Fruit fly (Drosophila melanogaster): ENCODE results near the gene CG3061.
A peak's percentile ranks its signal among the peaks of the same experiment; 100 is the strongest.

CG3061 gene

DNA sequence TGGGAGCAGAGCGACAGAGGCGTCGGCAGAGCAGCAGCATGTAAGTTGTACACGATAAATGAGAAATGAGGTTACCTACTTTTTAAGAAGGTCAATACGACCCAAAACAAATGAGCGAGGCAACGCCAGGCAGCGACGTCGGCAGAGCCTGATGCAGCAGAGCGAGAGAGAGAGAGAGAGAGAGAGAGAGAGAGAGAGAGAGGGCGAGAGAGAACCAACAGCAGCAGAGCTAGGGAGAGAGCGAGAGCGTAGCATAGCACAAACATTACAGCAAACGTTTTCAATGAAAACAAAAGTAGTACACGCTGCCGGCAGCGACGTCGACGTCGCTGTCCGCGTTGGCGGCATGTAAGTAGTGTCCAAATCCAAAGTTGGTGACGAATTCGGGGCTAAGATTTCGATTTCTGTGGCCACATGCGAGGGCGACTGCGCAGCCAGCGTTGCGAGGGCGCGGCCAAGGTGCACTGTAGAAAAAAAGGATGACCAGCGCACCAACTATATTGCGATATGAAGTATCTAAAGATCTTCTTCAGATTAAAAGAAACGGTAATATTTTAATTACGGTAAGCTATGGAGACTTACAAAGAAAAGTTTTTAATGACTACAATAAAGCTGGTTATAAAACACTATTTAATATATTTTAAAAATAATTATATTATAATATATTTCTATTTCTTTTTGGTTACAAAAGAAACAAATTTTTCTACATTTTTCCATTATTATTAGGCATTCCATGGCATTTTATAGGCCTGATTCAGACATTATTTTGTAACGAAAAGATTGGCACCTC is 14.3 kb upstream of the CG3061 start (continued):
- no peak for TF ChIP-seq fd102C (GFP tag; optimal IDR thresholded peaks at IDR 0.05)
- TF ChIP-seq ATbp (GFP tag; optimal IDR thresholded peaks at IDR 0.05), result peak; percentile 81
- no peak for TF ChIP-seq CG7987 (GFP tag; optimal IDR thresholded peaks at IDR 0.05)
- peak; percentile 85 for TF ChIP-seq ewg (GFP tag; optimal IDR thresholded peaks at IDR 0.05)
- no peak for TF ChIP-seq pzg (GFP tag; optimal IDR thresholded peaks at IDR 0.05)
- TF ChIP-seq CG8944 (GFP tag; optimal IDR thresholded peaks at IDR 0.05), result peak; percentile 4
- peak; percentile 77 for TF ChIP-seq CG6765 (GFP tag; optimal IDR thresholded peaks at IDR 0.05)
- TF ChIP-seq ac (GFP tag; optimal IDR thresholded peaks at IDR 0.05), result no peak
- peak; percentile 92 for TF ChIP-seq CG8478 (optimal IDR thresholded peaks at IDR 0.05)
- TF ChIP-seq Dfd (GFP tag; optimal IDR thresholded peaks at IDR 0.05), result no peak
- peak; percentile 79 for TF ChIP-seq tio (GFP tag; optimal IDR thresholded peaks at IDR 0.05)
- TF ChIP-seq CG10147 (GFP tag; optimal IDR thresholded peaks at IDR 0.05), result peak; percentile 69
- TF ChIP-seq CG11504 (tag; optimal IDR thresholded peaks at IDR 0.05), result peak; percentile 94
- peak; percentile 68 for TF ChIP-seq Vsx1 (GFP tag; optimal IDR thresholded peaks at IDR 0.05)
- TF ChIP-seq CG7271 (tag; optimal IDR thresholded peaks at IDR 0.05), result peak; percentile 9
- peak; percentile 87 for TF ChIP-seq az2 (GFP tag; optimal IDR thresholded peaks at IDR 0.05)
- no peak for TF ChIP-seq HLH4C (GFP tag; IDR thresholded peaks at IDR 0.05; ENCODE audit: partially characterized antibody)
- peak; percentile 88 for TF ChIP-seq CG34422 (GFP tag; IDR thresholded peaks at IDR 0.05)
- TF ChIP-seq Hmx (GFP tag; optimal IDR thresholded peaks at IDR 0.05), result no peak
- no peak for TF ChIP-seq Hr39 (optimal IDR thresholded peaks at IDR 0.05)
- TF ChIP-seq Dek (tag; optimal IDR thresholded peaks at IDR 0.05), result peak; percentile 79
- TF ChIP-seq CG15601 (tag; optimal IDR thresholded peaks at IDR 0.05), result peak; percentile 67
- no peak for TF ChIP-seq CrebB (tag; optimal IDR thresholded peaks at IDR 0.05)
- peak; percentile 65 for TF ChIP-seq Deaf1 (tag; optimal IDR thresholded peaks at IDR 0.05)
- peak; percentile 88 for TF ChIP-seq tap (tag; optimal IDR thresholded peaks at IDR 0.05)
- TF ChIP-seq Antp (GFP tag; optimal IDR thresholded peaks at IDR 0.05), result peak; percentile 54
- TF ChIP-seq CG7745 (tag; optimal IDR thresholded peaks at IDR 0.05), result no peak
- peak; percentile 84 for TF ChIP-seq CG9727 (GFP tag; optimal IDR thresholded peaks at IDR 0.05)
- peak; percentile 80 for TF ChIP-seq CG4820 (GFP tag; optimal IDR thresholded peaks at IDR 0.05)
- peak; percentile 65; the same call in 1 of the 2 replicates for TF ChIP-seq Atf6 (GFP tag; IDR thresholded peaks at IDR 0.05)
- peak; percentile 59 for TF ChIP-seq Fer2 (tag; optimal IDR thresholded peaks at IDR 0.05)
- TF ChIP-seq CG4707 (GFP tag; optimal IDR thresholded peaks at IDR 0.05), result no peak
- TF ChIP-seq CG7786 (GFP tag; optimal IDR thresholded peaks at IDR 0.05), result peak; percentile 25
- peak; percentile 87 for TF ChIP-seq ttk (GFP tag; IDR thresholded peaks at IDR 0.05)
- no peak for TF ChIP-seq CG31365 (tag; optimal IDR thresholded peaks at IDR 0.05)
- peak; percentile 32 for TF ChIP-seq CG31388 (GFP tag; optimal IDR thresholded peaks at IDR 0.05)
- TF ChIP-seq Side (GFP tag; optimal IDR thresholded peaks at IDR 0.05), result peak; percentile 10
- no peak for TF ChIP-seq usp (GFP tag; optimal IDR thresholded peaks at IDR 0.05)
- TF ChIP-seq CG18599 (GFP tag; optimal IDR thresholded peaks at IDR 0.05), result peak; percentile 82
- TF ChIP-seq CG10462 (GFP tag; optimal IDR thresholded peaks at IDR 0.05), result peak; percentile 67
- peak; percentile 70 for TF ChIP-seq CG15514 (GFP tag; optimal IDR thresholded peaks at IDR 0.05)
- peak; percentile 94 for TF ChIP-seq phol (tag; optimal IDR thresholded peaks at IDR 0.05)
- TF ChIP-seq CG9437 (GFP tag; optimal IDR thresholded peaks at IDR 0.05), result peak; percentile 88
- no peak for TF ChIP-seq Bdp1 (GFP tag; optimal IDR thresholded peaks at IDR 0.05)
- peak; percentile 57 for TF ChIP-seq nom (GFP tag; optimal IDR thresholded peaks at IDR 0.05)
- peak; percentile 72 for TF ChIP-seq scrt (GFP tag; optimal IDR thresholded peaks at IDR 0.05)
- no peak; the same call in 2 of the 3 replicates for TF ChIP-seq CG2889 (GFP tag; IDR thresholded peaks at IDR 0.05)
- peak; percentile 65 for TF ChIP-seq kay (GFP tag; optimal IDR thresholded peaks at IDR 0.05)
- peak; percentile 89 for TF ChIP-seq CG2712 (tag; optimal IDR thresholded peaks at IDR 0.05)
